Worm (Caenorhabditis elegans) whole organism, mixed stage, embryonic: Measurements from ENCODE around the gene hrpu-1.

Experiments used
- ceh-39 ChIP-seq: fragments of 150-350 bp; optimal IDR thresholded peaks from 2 replicates; lab custom pipeline; 2014; ENCODE audit warnings: missing biosample characterization, missing genetic modification characterization
- ham-2 ChIP-seq: fragments of 200-800 bp; sonication (Bioruptor generic); optimal IDR thresholded peaks from 2 replicates; lab custom pipeline; 2018; ENCODE audit warnings: mild to moderate bottlenecking, missing genetic modification characterization, missing compliant biosample characterization
- lsy-2 ChIP-seq: fragments of 150-350 bp; optimal IDR thresholded peaks from 2 replicates; lab custom pipeline; 2014; ENCODE audit warnings: missing biosample characterization, missing genetic modification characterization
- nhr-76 ChIP-seq: sonication (generic microtip); optimal IDR thresholded peaks from 2 replicates; lab custom pipeline; 2017; ENCODE audit warnings: missing biosample characterization, missing genetic modification characterization
- snpc-4 ChIP-seq: fragments of 150-350 bp; optimal IDR thresholded peaks from 2 replicates; lab custom pipeline; 2014; ENCODE audit warnings: missing biosample characterization, missing genetic modification characterization
- sptf-1 ChIP-seq: sonication (generic microtip); optimal IDR thresholded peaks from 2 replicates; lab custom pipeline; 2017; ENCODE audit warnings: mild to moderate bottlenecking, missing genetic modification characterization, moderate library complexity, missing compliant biosample characterization
- unc-62 ChIP-seq: fragments of 150-350 bp; optimal IDR thresholded peaks from 2 replicates; lab custom pipeline; 2014; ENCODE audit warnings: missing biosample characterization, missing genetic modification reagents, missing genetic modification characterization
- ztf-11 ChIP-seq: fragments of 150-350 bp; optimal IDR thresholded peaks from 2 replicates; lab custom pipeline; 2014; ENCODE audit warnings: missing biosample characterization, missing genetic modification characterization

ce11 chrIV:15042159-15042936 is 2.9 kb downstream of the hrpu-1 start:
- TF ChIP-seq snpc-4 (tag; lab: Kevin White, UChicago): no peak
- TF ChIP-seq ztf-11 (tag; lab: Kevin White, UChicago): no peak
- no peak for TF ChIP-seq unc-62 (GFP tag; lab: Kevin White, UChicago)
- no peak for TF ChIP-seq sptf-1
- TF ChIP-seq ceh-39 (tag; lab: Kevin White, UChicago): no peak
- TF ChIP-seq ham-2 (GFP tag; lab: Kevin White, UChicago): no peak
- no peak for TF ChIP-seq lsy-2 (tag; lab: Kevin White, UChicago)
- no peak for TF ChIP-seq nhr-76 (tag; lab: Kevin White, UChicago)
